Worm (Caenorhabditis elegans) whole organism, young adult: ENCODE results near the gene F58E1.13.

Experiments
- B0261.1 ChIP-seq: sonication (generic microtip); optimal IDR thresholded peaks from 2 replicates; lab custom pipeline; 2016; ENCODE audit warnings: mild to moderate bottlenecking, missing genetic modification characterization, moderate library complexity, missing compliant biosample characterization
- C17E4.6 ChIP-seq: fragments of 200-800 bp; sonication (Bioruptor generic); IDR thresholded peaks from 2 replicates; pipeline ENCODE4 v1.3.6; 2022; ENCODE audit warnings: missing genetic modification reagents, missing genetic modification characterization, missing compliant biosample characterization
- ama-1 ChIP-seq, 3 experiments: fragments of 150-350 bp in 1 of 3; sonication (generic microtip) in 2 of 3; optimal IDR thresholded peaks; 2 replicates each; lab custom pipeline; 2014 to 2018; ENCODE audit warnings: missing biosample characterization in 2 of 3, missing genetic modification characterization in 2 of 3, missing genetic modification reagents in 2 of 3
- ceh-40 ChIP-seq: fragments of 200-800 bp; sonication (Bioruptor generic); IDR thresholded peaks from 2 replicates; pipeline ENCODE4 v1.3.6; 2022; ENCODE audit warnings: missing genetic modification characterization, missing compliant biosample characterization
- gei-17 ChIP-seq: fragments of 200-800 bp; sonication (Bioruptor generic); optimal IDR thresholded peaks from 2 replicates; lab custom pipeline; 2018; ENCODE audit warnings: mild to moderate bottlenecking, missing genetic modification characterization, missing compliant biosample characterization
- let-607 ChIP-seq, 2 experiments: fragments of 200-800 bp in 1 of 2; sonication (Bioruptor generic) in 1 of 2; sonication (generic microtip) in 1 of 2; optimal IDR thresholded peaks; 2 replicates each; lab custom pipeline; 2016 to 2018; ENCODE audit warnings: mild to moderate bottlenecking in 2 of 2, missing compliant biosample characterization in 2 of 2, missing genetic modification characterization in 2 of 2, moderate library complexity in 2 of 2, missing genotype in 1 of 2
- nfya-2 ChIP-seq: fragments of 200-800 bp; sonication (Bioruptor generic); IDR thresholded peaks from 2 replicates; pipeline ENCODE4 v1.3.6; 2022; ENCODE audit warnings: missing genetic modification reagents, missing genetic modification characterization, missing compliant biosample characterization
- pha-4 ChIP-seq: fragments of 150-350 bp; sonication (generic microtip); optimal IDR thresholded peaks from 2 replicates; lab custom pipeline; 2014; ENCODE audit warnings: missing biosample characterization, missing genetic modification reagents, missing genetic modification characterization
- rcor-1 ChIP-seq: fragments of 200-800 bp; sonication (Bioruptor generic); IDR thresholded peaks from 2 replicates; pipeline ENCODE4 v1.3.6; 2022; ENCODE audit warnings: missing genetic modification reagents, missing genetic modification characterization, missing compliant biosample characterization
- snpc-3.4 ChIP-seq: sonication (generic microtip); optimal IDR thresholded peaks from 2 replicates; lab custom pipeline; 2017; ENCODE audit warnings: missing genetic modification characterization, mild to moderate bottlenecking, missing compliant biosample characterization, antibody characterized with exemption, moderate library complexity, missing genotype, missing genetic modification reagents
- snpc-4 ChIP-seq, 5 experiments: fragments of 150-350 bp in 1 of 5; sonication (generic microtip) in 4 of 5; optimal IDR thresholded peaks; 2 replicates each; lab custom pipeline; 2014 to 2018; ENCODE audit warnings: missing genetic modification characterization in 5 of 5, missing biosample characterization in 3 of 5, antibody characterized with exemption in 2 of 5, mild to moderate bottlenecking in 2 of 5, missing compliant biosample characterization in 2 of 5, missing genotype in 2 of 5, moderate library complexity in 2 of 5, missing genetic modification reagents in 1 of 5
- unc-130 ChIP-seq: sonication (generic microtip); optimal IDR thresholded peaks from 2 replicates; lab custom pipeline; 2016; ENCODE audit warnings: missing genetic modification reagents, missing genetic modification characterization, missing compliant biosample characterization
- ztf-6 ChIP-seq: fragments of 200-800 bp; sonication (Bioruptor generic); IDR thresholded peaks from 2 replicates; pipeline ENCODE4 v1.3.6; 2022; ENCODE audit warnings: missing genetic modification reagents, missing genetic modification characterization, missing compliant biosample characterization

DNA sequence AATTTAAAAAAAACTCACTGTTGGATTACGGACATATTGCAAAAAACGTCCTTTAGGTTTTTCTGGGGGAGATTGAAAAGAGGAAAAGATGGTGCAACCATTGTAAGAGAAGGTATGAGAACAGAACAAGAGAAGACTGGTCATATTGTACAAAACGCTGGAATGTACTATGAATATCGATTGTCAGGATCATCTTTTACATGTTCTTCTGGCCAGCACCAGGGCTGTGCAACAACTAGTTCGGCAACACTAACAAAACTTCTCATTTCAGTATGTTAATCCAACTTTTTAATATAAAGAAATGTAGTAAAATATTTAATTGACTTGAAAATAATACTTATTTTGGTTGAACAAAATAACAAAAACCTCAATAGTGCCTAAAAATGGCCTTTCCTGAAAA lies 7.7 kb upstream of the F58E1.13 start, which contains the start of gene fbxb-47:
- TF ChIP-seq pha-4 (tag; lab: Kevin White, UChicago) (no peak), ama-1 (optimal IDR thresholded peaks at IDR 0.05; lab: Kevin White, UChicago) (no peak), ama-1 (GFP tag; optimal IDR thresholded peaks at IDR 0.05; lab: Kevin White, UChicago) (no peak), let-607 (tag; optimal IDR thresholded peaks at IDR 0.05; lab: Kevin White, UChicago) (no peak), C17E4.6 (GFP tag; lab: Robert Waterston, UW) (no peak), gei-17 (no peak), ztf-6 (GFP tag; lab: Robert Waterston, UW) (no peak), ceh-40 (GFP tag; lab: Robert Waterston, UW) (no peak), nfya-2 (no peak), B0261.1 (tag; lab: Kevin White, UChicago) (no peak), snpc-3.4 (no peak), unc-130 (no peak), rcor-1 (no peak), snpc-4 (GFP tag; optimal IDR thresholded peaks at IDR 0.05; lab: Kevin White, UChicago) (no peak), snpc-4 (tag; optimal IDR thresholded peaks at IDR 0.05; lab: Kevin White, UChicago) (no peak)
